Fruit fly (Drosophila melanogaster): ENCODE measurements around the gene Apoltp.

DNA sequence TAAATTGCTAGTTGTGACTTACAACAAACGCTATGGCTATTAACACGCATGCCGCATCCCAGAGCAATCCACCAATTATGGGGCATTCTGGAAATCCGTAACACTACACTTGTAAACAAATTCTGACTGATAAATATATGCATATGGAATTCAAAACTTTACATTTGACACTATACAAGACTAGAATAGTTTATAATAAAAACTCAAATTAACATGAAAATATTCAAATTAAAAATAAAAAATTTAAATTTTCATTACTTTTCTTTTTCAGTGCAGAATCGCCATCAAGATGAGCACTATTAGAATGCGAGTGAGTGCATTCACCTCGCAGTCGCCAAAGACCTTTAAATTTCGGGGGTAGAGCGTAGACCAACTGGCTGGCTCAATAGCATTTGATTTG, 48.0 kb upstream of the Apoltp start:
- TF ChIP-seq CG8478 (optimal IDR thresholded peaks at IDR 0.05) (no peak), CTCF (optimal IDR thresholded peaks at IDR 0.05) (no peak)
